Worm (Caenorhabditis elegans): ENCODE data around the gene fbxa-26.

ce11 chrIII:1347003-1347402 is 4.7 kb upstream of the fbxa-26 start:
- TF ChIP-seq klf-2 (GFP tag; conservative IDR thresholded peaks at IDR 0.05) = no peak
- TF ChIP-seq flt-1 (GFP tag; IDR thresholded peaks at IDR 0.05) = no peak
- TF ChIP-seq ztf-23 (GFP tag; IDR thresholded peaks at IDR 0.05) = no peak
- TF ChIP-seq cog-1 (tag; optimal IDR thresholded peaks at IDR 0.05) = no peak
